Fruit fly (Drosophila melanogaster) whole organism, embryonic: Measurements from ENCODE around the gene Pmm2.
A peak's percentile ranks its signal among the peaks of the same experiment; 100 is the strongest.

Experiments used
- Ada2b ChIP-seq: fragments of 200-800 bp; sonication (Bioruptor generic); IDR thresholded peaks from 2 replicates; pipeline ENCODE4 v1.3.6; 2022; ENCODE audit warnings: missing biosample characterization, missing genetic modification characterization
- B-H1 ChIP-seq: fragments of 200-800 bp; sonication (Bioruptor generic); IDR thresholded peaks from 3 replicates; pipeline ENCODE4 v1.3.6; 2022; ENCODE audit warnings: missing biosample characterization, missing genetic modification characterization
- CG11398 ChIP-seq: fragments of 200-800 bp; sonication (Bioruptor generic); optimal IDR thresholded peaks from 2 replicates; lab custom pipeline; 2016; ENCODE audit warnings: missing biosample characterization, missing genetic modification characterization
- CG11723 ChIP-seq: fragments of 200-800 bp; sonication (Bioruptor generic); optimal IDR thresholded peaks from 2 replicates; lab custom pipeline; 2017; ENCODE audit warnings: missing biosample characterization, mild to moderate bottlenecking, missing genetic modification characterization
- CG12219 ChIP-seq: fragments of 200-800 bp; sonication (Bioruptor generic); optimal IDR thresholded peaks from 3 replicates; lab custom pipeline; 2018; ENCODE audit warnings: missing biosample characterization, mild to moderate bottlenecking, missing genetic modification characterization
- CG12299 ChIP-seq: fragments of 200-800 bp; sonication (Bioruptor generic); optimal IDR thresholded peaks from 2 replicates; lab custom pipeline; 2018; ENCODE audit warnings: missing biosample characterization, mild to moderate bottlenecking, missing genetic modification characterization
- CG13775 ChIP-seq: fragments of 200-800 bp; sonication (Bioruptor generic); optimal IDR thresholded peaks from 3 replicates; lab custom pipeline; 2017; ENCODE audit warnings: missing biosample characterization, mild to moderate bottlenecking, missing genetic modification characterization
- CG14014 ChIP-seq: fragments of 200-800 bp; sonication (Bioruptor generic); IDR thresholded peaks from 2 replicates; pipeline ENCODE4 v1.3.6; 2022; ENCODE audit warnings: missing biosample characterization, missing genetic modification characterization
- CG1529 ChIP-seq: fragments of 200-800 bp; sonication (Bioruptor generic); optimal IDR thresholded peaks from 3 replicates; lab custom pipeline; 2018; ENCODE audit warnings: missing biosample characterization, missing genetic modification characterization
- CG1603 ChIP-seq: fragments of 200-800 bp; sonication (Bioruptor generic); optimal IDR thresholded peaks from 2 replicates; lab custom pipeline; 2019; ENCODE audit warnings: missing biosample characterization, mild to moderate bottlenecking, missing genetic modification characterization, moderate library complexity
- CG1832 ChIP-seq: fragments of 200-800 bp; sonication (Bioruptor generic); optimal IDR thresholded peaks from 2 replicates; lab custom pipeline; 2017; ENCODE audit warnings: missing biosample characterization, mild to moderate bottlenecking, missing genetic modification characterization, inconsistent platforms
- CG18476 ChIP-seq: fragments of 200-800 bp; sonication (Bioruptor generic); optimal IDR thresholded peaks from 2 replicates; lab custom pipeline; 2016; ENCODE audit warnings: missing biosample characterization, mild to moderate bottlenecking, missing genetic modification characterization
- CG18599 ChIP-seq: fragments of 200-800 bp; sonication (Bioruptor generic); optimal IDR thresholded peaks from 3 replicates; lab custom pipeline; 2017; ENCODE audit warnings: missing biosample characterization, missing genetic modification characterization, mild to moderate bottlenecking, moderate library complexity, missing genetic modification reagents
- CG31441 ChIP-seq: fragments of 200-800 bp; sonication (Bioruptor generic); IDR thresholded peaks from 2 replicates; pipeline ENCODE4 v1.3.6; 2022; ENCODE audit warnings: missing biosample characterization, missing genetic modification characterization
- CG32772 ChIP-seq: fragments of 200-800 bp; sonication (Bioruptor generic); IDR thresholded peaks from 2 replicates; pipeline ENCODE4 v1.3.6; 2022; ENCODE audit warnings: missing biosample characterization, missing genetic modification characterization
- CG34422 ChIP-seq: fragments of 200-800 bp; sonication (Bioruptor generic); IDR thresholded peaks from 3 replicates; pipeline ENCODE4 v1.3.6; 2022; ENCODE audit warnings: missing biosample characterization, missing genetic modification characterization
- CG4854 ChIP-seq: fragments of 200-800 bp; sonication (Bioruptor generic); optimal IDR thresholded peaks from 2 replicates; lab custom pipeline; 2016; ENCODE audit warnings: missing biosample characterization, missing genetic modification characterization, inconsistent platforms
- CG6683 ChIP-seq: fragments of 200-800 bp; sonication (Bioruptor generic); optimal IDR thresholded peaks from 2 replicates; lab custom pipeline; 2017; ENCODE audit warnings: missing biosample characterization, mild to moderate bottlenecking, missing genetic modification characterization, missing genetic modification reagents
- CG7928 ChIP-seq: fragments of 200-800 bp; sonication (Bioruptor generic); optimal IDR thresholded peaks from 2 replicates; lab custom pipeline; 2017; ENCODE audit warnings: missing biosample characterization, mild to moderate bottlenecking, missing genetic modification characterization
- CG8765 ChIP-seq: fragments of 200-800 bp; sonication (Bioruptor generic); IDR thresholded peaks from 2 replicates; pipeline ENCODE4 v1.3.6; 2022; ENCODE audit warnings: missing biosample characterization, missing genetic modification characterization
- D ChIP-seq, 2 experiments: fragments of 200-800 bp in 1 of 2; fragments of >200 bp in 1 of 2; sonication (Bioruptor generic) in 1 of 2; optimal IDR thresholded peaks; 2 replicates in 1 of 2; 3 replicates in 1 of 2; lab custom pipeline; 2017; ENCODE audit warnings: mild to moderate bottlenecking in 1 of 2, missing biosample characterization in 1 of 2, missing genetic modification characterization in 1 of 2, missing genetic modification reagents in 1 of 2
- Dip3 ChIP-seq: fragments of 200-800 bp; sonication (Bioruptor generic); optimal IDR thresholded peaks from 3 replicates; lab custom pipeline; 2016; ENCODE audit warnings: missing biosample characterization, missing genetic modification characterization
- HmgD ChIP-seq: fragments of 200-800 bp; sonication (Bioruptor generic); optimal IDR thresholded peaks from 3 replicates; lab custom pipeline; 2016; ENCODE audit warnings: missing biosample characterization, missing genetic modification characterization
- Hr78 ChIP-seq, 2 experiments: fragments of 200-800 bp in 1 of 2; fragments of >200 bp in 1 of 2; sonication (Bioruptor generic) in 1 of 2; optimal IDR thresholded peaks; 2 replicates each; lab custom pipeline; 2017 to 2019; ENCODE audit warnings: missing biosample characterization in 2 of 2, missing genetic modification characterization in 2 of 2, mild to moderate bottlenecking in 1 of 2, moderate library complexity in 1 of 2
- Mrtf ChIP-seq: fragments of 200-800 bp; sonication (Bioruptor generic); IDR thresholded peaks from 3 replicates; pipeline ENCODE4 v1.3.6; 2022; ENCODE audit warnings: missing biosample characterization, missing genetic modification characterization
- ab ChIP-seq: fragments of 200-800 bp; sonication (Bioruptor generic); optimal IDR thresholded peaks from 2 replicates; lab custom pipeline; 2016; ENCODE audit warnings: missing biosample characterization, missing genetic modification characterization
- ato ChIP-seq: fragments of 200-800 bp; sonication (Bioruptor generic); IDR thresholded peaks from 2 replicates; pipeline ENCODE4 v1.3.6; 2022; ENCODE audit warnings: missing biosample characterization, missing genetic modification characterization; ENCODE audit not compliant: partially characterized antibody
- bbx ChIP-seq: fragments of 200-800 bp; sonication (Bioruptor generic); IDR thresholded peaks from 2 replicates; pipeline ENCODE4 v1.3.6; 2022; ENCODE audit warnings: missing biosample characterization, missing genetic modification characterization; ENCODE audit not compliant: partially characterized antibody
- bigmax ChIP-seq: fragments of 200-800 bp; sonication (Bioruptor generic); optimal IDR thresholded peaks from 2 replicates; lab custom pipeline; 2018; ENCODE audit warnings: missing biosample characterization, mild to moderate bottlenecking, missing genetic modification characterization
- bsh ChIP-seq, 2 experiments: fragments of 200-800 bp; sonication (Bioruptor generic); optimal IDR thresholded peaks; 2 replicates each; lab custom pipeline; 2017 to 2018; ENCODE audit warnings: mild to moderate bottlenecking in 2 of 2, missing biosample characterization in 2 of 2, missing genetic modification characterization in 2 of 2, moderate library complexity in 1 of 2
- ci ChIP-seq: fragments of 200-800 bp; sonication (Bioruptor generic); IDR thresholded peaks from 3 replicates; pipeline ENCODE4 v1.3.6; 2022; ENCODE audit warnings: missing biosample characterization, missing genetic modification characterization
- crol ChIP-seq: fragments of 200-800 bp; sonication (Bioruptor generic); IDR thresholded peaks from 2 replicates; pipeline ENCODE4 v1.3.6; 2022; ENCODE audit warnings: missing biosample characterization, missing genetic modification characterization
- da ChIP-seq: fragments of 200-800 bp; sonication (Bioruptor generic); optimal IDR thresholded peaks from 2 replicates; lab custom pipeline; 2016; ENCODE audit warnings: missing biosample characterization, missing genetic modification characterization
- dpn ChIP-seq, 2 experiments: fragments of 200-800 bp; sonication (Bioruptor generic); optimal IDR thresholded peaks; 3 replicates each; lab custom pipeline; 2016; ENCODE audit warnings: missing biosample characterization in 2 of 2, missing genetic modification characterization in 2 of 2
- ewg ChIP-seq: fragments of 200-800 bp; sonication (Bioruptor generic); optimal IDR thresholded peaks from 3 replicates; lab custom pipeline; 2017; ENCODE audit warnings: mild to moderate bottlenecking, missing biosample characterization, missing genetic modification reagents, missing genetic modification characterization
- gce ChIP-seq: fragments of 200-800 bp; sonication (Bioruptor generic); IDR thresholded peaks from 3 replicates; pipeline ENCODE4 v1.3.6; 2022; ENCODE audit warnings: missing biosample characterization, missing genetic modification characterization
- gem ChIP-seq: fragments of 200-800 bp; sonication (Bioruptor generic); optimal IDR thresholded peaks from 2 replicates; lab custom pipeline; 2019; ENCODE audit warnings: missing biosample characterization, mild to moderate bottlenecking, missing genetic modification characterization, moderate library complexity
- gfzf ChIP-seq: fragments of 200-800 bp; sonication (Bioruptor generic); optimal IDR thresholded peaks from 2 replicates; lab custom pipeline; 2016; ENCODE audit warnings: missing biosample characterization, mild to moderate bottlenecking, missing genetic modification characterization, moderate library complexity
- gsb ChIP-seq: fragments of 200-800 bp; sonication (Bioruptor generic); IDR thresholded peaks from 2 replicates; pipeline ENCODE4 v1.3.6; 2022; ENCODE audit warnings: missing biosample characterization, missing genetic modification characterization
- lilli ChIP-seq: fragments of 200-800 bp; sonication (Bioruptor generic); optimal IDR thresholded peaks from 3 replicates; lab custom pipeline; 2016; ENCODE audit warnings: missing biosample characterization, missing genetic modification characterization
- lola ChIP-seq, 3 experiments: fragments of >200 bp in 2 of 3; fragments of 200-800 bp in 1 of 3; sonication (Bioruptor generic) in 1 of 3; optimal IDR thresholded peaks; 2 replicates each; lab custom pipeline; 2017 to 2019; ENCODE audit warnings: missing biosample characterization in 3 of 3, missing genetic modification characterization in 3 of 3, mild to moderate bottlenecking in 1 of 3, moderate library complexity in 1 of 3
- lov ChIP-seq, 2 experiments: fragments of 200-800 bp in 1 of 2; fragments of >200 bp in 1 of 2; sonication (Bioruptor generic) in 1 of 2; IDR thresholded peaks in 1 of 2; optimal IDR thresholded peaks in 1 of 2; 2 replicates in 1 of 2; 3 replicates in 1 of 2; pipeline versions ENCODE4 v1.3.6 to Lab custom; 2017 to 2022; ENCODE audit warnings: missing biosample characterization in 1 of 2, missing genetic modification characterization in 1 of 2
- mld ChIP-seq: fragments of 200-800 bp; sonication (Bioruptor generic); IDR thresholded peaks from 3 replicates; pipeline ENCODE4 v1.3.6; 2022; ENCODE audit warnings: missing biosample characterization, missing genetic modification characterization; ENCODE audit not compliant: partially characterized antibody
- nmo ChIP-seq: fragments of 200-800 bp; sonication (Bioruptor generic); optimal IDR thresholded peaks from 2 replicates; lab custom pipeline; 2018; ENCODE audit warnings: missing biosample characterization, mild to moderate bottlenecking, missing genetic modification characterization, moderate library complexity
- pan ChIP-seq, 4 experiments: fragments of >200 bp in 3 of 4; fragments of 200-800 bp in 1 of 4; sonication (Bioruptor generic) in 1 of 4; optimal IDR thresholded peaks in 3 of 4; IDR thresholded peaks in 1 of 4; 2 replicates each; pipeline versions ENCODE4 v1.3.6 to Lab custom; 2017 to 2022; ENCODE audit warnings: missing biosample characterization in 2 of 4, missing genetic modification characterization in 2 of 4, mixed read lengths in 1 of 4
- pb ChIP-seq: fragments of 200-800 bp; sonication (Bioruptor generic); optimal IDR thresholded peaks from 3 replicates; lab custom pipeline; 2016; ENCODE audit warnings: missing biosample characterization, missing genetic modification characterization
- so ChIP-seq: fragments of 200-800 bp; sonication (Bioruptor generic); IDR thresholded peaks from 3 replicates; pipeline ENCODE4 v1.3.6; 2022; ENCODE audit warnings: missing biosample characterization, missing genetic modification characterization
- tin ChIP-seq: fragments of 200-800 bp; sonication (Bioruptor generic); optimal IDR thresholded peaks from 3 replicates; lab custom pipeline; 2016; ENCODE audit warnings: missing biosample characterization, missing genetic modification characterization

Gene Pmm2

DNA sequence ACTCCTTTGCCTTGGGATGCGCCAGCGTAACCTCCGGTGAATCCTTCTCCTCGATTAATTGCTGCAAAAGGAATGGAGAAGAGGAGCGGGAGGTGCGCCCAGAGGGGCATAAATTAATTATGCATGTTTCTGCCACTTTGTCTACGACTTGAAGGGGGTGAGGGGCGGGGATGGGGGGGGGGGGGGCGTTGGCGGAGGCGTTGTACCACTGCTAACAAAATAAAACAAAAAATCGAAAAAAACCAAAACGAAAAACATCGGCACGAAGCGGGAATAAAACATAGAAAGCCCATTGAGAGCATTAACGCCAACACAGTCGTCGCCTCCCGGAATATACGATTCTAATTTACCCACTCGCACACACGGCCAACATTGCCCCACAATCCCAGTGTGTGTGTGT lies 30.6 kb downstream of the Pmm2 start (continued):
- TF ChIP-seq HmgD (GFP tag; lab: Kevin White, UChicago): no peak
- TF ChIP-seq dpn (GFP tag; optimal IDR thresholded peaks at IDR 0.05; lab: Kevin White, UChicago): no peak
- no peak for TF ChIP-seq CG4854 (GFP tag; lab: Kevin White, UChicago)
- TF ChIP-seq Dip3 (GFP tag; lab: Kevin White, UChicago): no peak
- no peak for TF ChIP-seq B-H1 (GFP tag; lab: Robert Waterston, UW)
- TF ChIP-seq CG11723: no peak

dm6 chr3L:12565422-12565821 lies 31.0 kb downstream of the Pmm2 start:
- no peak for TF ChIP-seq gsb
- TF ChIP-seq bbx (GFP tag; lab: Robert Waterston, UW): no peak
- no peak for TF ChIP-seq CG8765
- TF ChIP-seq CG1529: no peak
- TF ChIP-seq so (GFP tag; lab: Robert Waterston, UW): no peak
- TF ChIP-seq CG32772 (GFP tag; lab: Robert Waterston, UW): no peak
- TF ChIP-seq D (optimal IDR thresholded peaks at IDR 0.05; lab: Kevin White, UChicago): no peak
- peak; percentile 15 for TF ChIP-seq D (GFP tag; optimal IDR thresholded peaks at IDR 0.05; lab: Kevin White, UChicago)
- TF ChIP-seq CG31441 (GFP tag; lab: Robert Waterston, UW): 0 out of 2 replicates have a peak, but pooled peaks have one; percentile 24
- no peak for TF ChIP-seq Hr78 (GFP tag; optimal IDR thresholded peaks at IDR 0.05; lab: Kevin White, UChicago)
- TF ChIP-seq mld (GFP tag; lab: Robert Waterston, UW): no peak
- TF ChIP-seq gem (tag; lab: Kevin White, UChicago): peak; percentile 35
- TF ChIP-seq CG12299: no peak
- no peak for TF ChIP-seq gfzf
- no peak for TF ChIP-seq CG34422 (GFP tag; lab: Robert Waterston, UW)
- no peak for TF ChIP-seq CG18476 (GFP tag; lab: Kevin White, UChicago)
- no peak for TF ChIP-seq CG18599
- TF ChIP-seq CG1832 (GFP tag; lab: Kevin White, UChicago): no peak
- TF ChIP-seq ci (GFP tag; lab: Robert Waterston, UW): no peak
- TF ChIP-seq tin (GFP tag; lab: Kevin White, UChicago): no peak
- TF ChIP-seq lilli: no peak
- no peak for TF ChIP-seq CG6683
- TF ChIP-seq da: no peak
- TF ChIP-seq bigmax: no peak
- peak; percentile 41 for TF ChIP-seq nmo
- TF ChIP-seq lola (GFP tag; optimal IDR thresholded peaks at IDR 0.05; lab: Kevin White, UChicago): peak in 1 of 3 experiments; percentile 35
- TF ChIP-seq pan (optimal IDR thresholded peaks at IDR 0.05; lab: Kevin White, UChicago): no peak
- no peak for TF ChIP-seq pan (GFP tag; optimal IDR thresholded peaks at IDR 0.05 in 1 of 2, IDR thresholded peaks at IDR 0.05 in 1 of 2)
- TF ChIP-seq pb (GFP tag; lab: Kevin White, UChicago): no peak
- TF ChIP-seq lov (optimal IDR thresholded peaks at IDR 0.05; lab: Kevin White, UChicago): no peak
- no peak for TF ChIP-seq lov (GFP tag; IDR thresholded peaks at IDR 0.05; lab: Robert Waterston, UW)
- TF ChIP-seq ab (GFP tag; lab: Kevin White, UChicago): no peak
- TF ChIP-seq CG7928 (GFP tag; lab: Kevin White, UChicago): no peak
- no peak for TF ChIP-seq CG11398
- no peak for TF ChIP-seq crol (GFP tag; lab: Robert Waterston, UW)
- TF ChIP-seq CG12219: no peak
- TF ChIP-seq bsh (GFP tag; optimal IDR thresholded peaks at IDR 0.05; lab: Kevin White, UChicago): peak in 1 of 2 experiments; percentile 16
- TF ChIP-seq Ada2b: no peak
- no peak for TF ChIP-seq CG14014 (GFP tag; lab: Robert Waterston, UW)
- no peak for TF ChIP-seq gce (GFP tag; lab: Robert Waterston, UW)
- TF ChIP-seq ewg: peak; percentile 7
- TF ChIP-seq Mrtf (GFP tag; lab: Robert Waterston, UW): no peak
- no peak for TF ChIP-seq CG1603 (tag; lab: Kevin White, UChicago)
- no peak for TF ChIP-seq CG13775 (GFP tag; lab: Kevin White, UChicago)
- no peak for TF ChIP-seq ato (GFP tag; lab: Robert Waterston, UW)
